Worm (Caenorhabditis elegans) whole organism, L2 larva: ENCODE results near the gene rpt-6.
A peak's percentile ranks its signal among the peaks of the same experiment; 100 is the strongest.

ENCODE experiments used
- F13H6.1 ChIP-seq: sonication (generic microtip); optimal IDR thresholded peaks from 2 replicates; lab custom pipeline; 2016; ENCODE audit warnings: missing genetic modification characterization, missing compliant biosample characterization
- R02D3.7 ChIP-seq: fragments of 150-350 bp; optimal IDR thresholded peaks from 2 replicates; lab custom pipeline; 2014; ENCODE audit warnings: missing biosample characterization, missing genetic modification characterization
- alr-1 ChIP-seq: fragments of 150-350 bp; optimal IDR thresholded peaks from 2 replicates; lab custom pipeline; 2014; ENCODE audit warnings: missing biosample characterization, missing genetic modification characterization
- aly-2 ChIP-seq: fragments of 150-350 bp; optimal IDR thresholded peaks from 2 replicates; lab custom pipeline; 2014; ENCODE audit warnings: missing biosample characterization, missing genetic modification characterization
- ama-1 ChIP-seq: fragments of 150-350 bp; optimal IDR thresholded peaks from 2 replicates; lab custom pipeline; 2018; ENCODE audit warnings: inconsistent platforms
- blmp-1 ChIP-seq: sonication (generic microtip); optimal IDR thresholded peaks from 2 replicates; lab custom pipeline; 2017; ENCODE audit warnings: missing genetic modification characterization, mild to moderate bottlenecking, missing compliant biosample characterization, antibody characterized with exemption, moderate library complexity; ENCODE audit not compliant: insufficient read depth
- ceh-16 ChIP-seq: fragments of 150-350 bp; optimal IDR thresholded peaks from 2 replicates; lab custom pipeline; 2014; ENCODE audit warnings: missing biosample characterization, missing genetic modification characterization
- ceh-82 ChIP-seq: fragments of 150-350 bp; optimal IDR thresholded peaks from 2 replicates; lab custom pipeline; 2014; ENCODE audit warnings: missing biosample characterization, missing genetic modification characterization
- crh-2 ChIP-seq: sonication (generic microtip); optimal IDR thresholded peaks from 2 replicates; lab custom pipeline; 2017; ENCODE audit warnings: missing biosample characterization, missing genetic modification characterization
- dmd-4 ChIP-seq: sonication (generic microtip); optimal IDR thresholded peaks from 2 replicates; lab custom pipeline; 2017; ENCODE audit warnings: missing biosample characterization, missing genetic modification characterization
- egl-27 ChIP-seq: sonication (generic microtip); optimal IDR thresholded peaks from 3 replicates; lab custom pipeline; 2017; ENCODE audit warnings: missing biosample characterization, missing genetic modification reagents, missing genetic modification characterization
- elt-1 ChIP-seq: fragments of 150-350 bp; optimal IDR thresholded peaks from 2 replicates; lab custom pipeline; 2014; ENCODE audit warnings: missing biosample characterization, missing genetic modification characterization
- elt-3 ChIP-seq: sonication (generic microtip); optimal IDR thresholded peaks from 2 replicates; lab custom pipeline; 2017; ENCODE audit warnings: missing biosample characterization, missing genetic modification characterization
- fos-1 ChIP-seq: fragments of 150-350 bp; optimal IDR thresholded peaks from 2 replicates; lab custom pipeline; 2014; ENCODE audit warnings: missing biosample characterization, missing genetic modification characterization
- gmeb-1 ChIP-seq: fragments of 150-350 bp; optimal IDR thresholded peaks from 2 replicates; lab custom pipeline; 2014; ENCODE audit warnings: missing biosample characterization, missing genetic modification characterization
- lin-11 ChIP-seq: fragments of 150-350 bp; sonication (generic microtip); optimal IDR thresholded peaks from 2 replicates; lab custom pipeline; 2014; ENCODE audit warnings: missing biosample characterization, missing genetic modification characterization, inconsistent platforms, mixed read lengths
- lin-13 ChIP-seq: fragments of 150-350 bp; optimal IDR thresholded peaks from 2 replicates; lab custom pipeline; 2014; ENCODE audit warnings: missing biosample characterization, missing genetic modification reagents, missing genetic modification characterization
- lin-39 ChIP-seq: fragments of 150-350 bp; optimal IDR thresholded peaks from 2 replicates; lab custom pipeline; 2014; ENCODE audit warnings: missing biosample characterization, missing genetic modification reagents, missing genetic modification characterization
- lsy-2 ChIP-seq, 2 experiments: fragments of 150-350 bp in 1 of 2; sonication (generic microtip) in 1 of 2; optimal IDR thresholded peaks; 2 replicates each; lab custom pipeline; 2014 to 2017; ENCODE audit warnings: missing biosample characterization in 2 of 2, missing genetic modification characterization in 2 of 2
- mab-5 ChIP-seq: fragments of 150-350 bp; optimal IDR thresholded peaks from 2 replicates; lab custom pipeline; 2014; ENCODE audit warnings: missing biosample characterization, missing genetic modification characterization
- mbf-1 ChIP-seq: sonication (generic microtip); optimal IDR thresholded peaks from 2 replicates; lab custom pipeline; 2017; ENCODE audit warnings: missing biosample characterization, missing genetic modification characterization
- mdl-1 ChIP-seq, 2 experiments: fragments of 150-350 bp in 1 of 2; sonication (generic microtip) in 1 of 2; optimal IDR thresholded peaks; 2 replicates each; lab custom pipeline; 2017; ENCODE audit warnings: missing biosample characterization in 2 of 2, missing genetic modification characterization in 2 of 2
- nhr-10 ChIP-seq: sonication (generic microtip); optimal IDR thresholded peaks from 2 replicates; lab custom pipeline; 2017; ENCODE audit warnings: missing biosample characterization, missing genetic modification characterization
- nhr-11 ChIP-seq: fragments of 150-350 bp; optimal IDR thresholded peaks from 2 replicates; lab custom pipeline; 2014; ENCODE audit warnings: missing biosample characterization, missing genetic modification characterization
- nhr-12 ChIP-seq: fragments of 150-350 bp; optimal IDR thresholded peaks from 2 replicates; lab custom pipeline; 2014; ENCODE audit warnings: missing biosample characterization, missing genetic modification characterization
- nhr-129 ChIP-seq: fragments of 150-350 bp; optimal IDR thresholded peaks from 2 replicates; lab custom pipeline; 2014; ENCODE audit warnings: missing biosample characterization, missing genetic modification characterization
- nhr-25 ChIP-seq: fragments of 150-350 bp; sonication (generic microtip); optimal IDR thresholded peaks from 3 replicates; lab custom pipeline; 2014; ENCODE audit warnings: missing biosample characterization, missing genetic modification characterization
- nhr-6 ChIP-seq: fragments of 150-350 bp; optimal IDR thresholded peaks from 2 replicates; lab custom pipeline; 2014; ENCODE audit warnings: missing biosample characterization, missing genetic modification characterization
- nhr-77 ChIP-seq: fragments of 150-350 bp; optimal IDR thresholded peaks from 2 replicates; lab custom pipeline; 2014; ENCODE audit warnings: missing biosample characterization, missing genetic modification characterization
- sem-4 ChIP-seq: fragments of 150-350 bp; optimal IDR thresholded peaks from 2 replicates; lab custom pipeline; 2014; ENCODE audit warnings: missing biosample characterization, missing genetic modification reagents, missing genetic modification characterization
- skn-1 ChIP-seq: sonication (generic microtip); optimal IDR thresholded peaks from 2 replicates; lab custom pipeline; 2017; ENCODE audit warnings: missing biosample characterization, missing genetic modification characterization
- sma-3 ChIP-seq: sonication (generic microtip); optimal IDR thresholded peaks from 2 replicates; lab custom pipeline; 2016; ENCODE audit warnings: missing genetic modification reagents, missing genetic modification characterization, missing compliant biosample characterization
- sma-9 ChIP-seq, 2 experiments: fragments of 150-350 bp in 1 of 2; sonication (generic microtip) in 1 of 2; optimal IDR thresholded peaks; 2 replicates each; lab custom pipeline; 2014 to 2016; ENCODE audit warnings: missing genetic modification characterization in 2 of 2, mild to moderate bottlenecking in 1 of 2, missing biosample characterization in 1 of 2, missing compliant biosample characterization in 1 of 2, missing genetic modification reagents in 1 of 2, moderate library complexity in 1 of 2
- snpc-4 ChIP-seq: fragments of 150-350 bp; optimal IDR thresholded peaks from 2 replicates; lab custom pipeline; 2014; ENCODE audit warnings: missing biosample characterization, missing genetic modification characterization
- unc-62 ChIP-seq: fragments of 150-350 bp; optimal IDR thresholded peaks from 2 replicates; lab custom pipeline; 2014; ENCODE audit warnings: missing biosample characterization, missing genetic modification reagents, missing genetic modification characterization
- zag-1 ChIP-seq: fragments of 150-350 bp; optimal IDR thresholded peaks from 2 replicates; lab custom pipeline; 2014; ENCODE audit warnings: missing biosample characterization, missing genetic modification characterization
- ztf-1 ChIP-seq: fragments of 200-800 bp; sonication (Bioruptor generic); conservative IDR thresholded peaks from 2 replicates; pipeline ENCODE4 v1.3.6; 2022; ENCODE audit warnings: missing genetic modification characterization, missing compliant biosample characterization
- ztf-11 ChIP-seq: sonication (generic microtip); optimal IDR thresholded peaks from 2 replicates; lab custom pipeline; 2017; ENCODE audit warnings: missing biosample characterization, missing genetic modification characterization
- ztf-4 ChIP-seq: fragments of 150-350 bp; optimal IDR thresholded peaks from 2 replicates; lab custom pipeline; 2014; ENCODE audit warnings: missing biosample characterization, missing genetic modification characterization

rpt-6 gene

ce11 chrIII:12327528-12327997, 42.7 kb upstream of the rpt-6 start, which contains the start of the genes zip-12 and Y75B8A.63:
zip-12 (plus strand) TSS chrIII:12327914.
Y75B8A.63 (plus strand) TSS chrIII:12327947.
- TF ChIP-seq sma-3, result no peak
- TF ChIP-seq alr-1 (tag; lab: Kevin White, UChicago), result no peak
- TF ChIP-seq snpc-4 (tag; lab: Kevin White, UChicago), result no peak
- TF ChIP-seq sma-9 (GFP tag; optimal IDR thresholded peaks at IDR 0.05; lab: Kevin White, UChicago), result peak; percentile 4
- TF ChIP-seq sma-9 (tag; optimal IDR thresholded peaks at IDR 0.05; lab: Kevin White, UChicago), result no peak
- TF ChIP-seq nhr-11 (tag; lab: Kevin White, UChicago), result no peak
- TF ChIP-seq lin-39 (tag; lab: Kevin White, UChicago), result no peak
- no peak for TF ChIP-seq aly-2 (tag; lab: Kevin White, UChicago)
- peak; percentile 7 for TF ChIP-seq nhr-129
- no peak for TF ChIP-seq ztf-11 (tag; lab: Kevin White, UChicago)
- TF ChIP-seq ama-1 (lab: Kevin White, UChicago), result no peak
- TF ChIP-seq nhr-12 (tag; lab: Kevin White, UChicago), result no peak
- no peak for TF ChIP-seq lin-13 (GFP tag; lab: Kevin White, UChicago)
- TF ChIP-seq fos-1 (tag; lab: Kevin White, UChicago), result peak; percentile 85
- TF ChIP-seq crh-2 (tag; lab: Kevin White, UChicago), result peak; percentile 20
- TF ChIP-seq R02D3.7 (tag; lab: Kevin White, UChicago), result no peak
- no peak for TF ChIP-seq sem-4
- no peak for TF ChIP-seq mab-5
- no peak for TF ChIP-seq nhr-25 (tag; lab: Kevin White, UChicago)
- no peak for TF ChIP-seq nhr-77 (tag; lab: Kevin White, UChicago)

- TF ChIP-seq mbf-1 (tag; lab: Kevin White, UChicago), result no peak
- TF ChIP-seq dmd-4 (tag; lab: Kevin White, UChicago), result no peak
- no peak for TF ChIP-seq ceh-82
- no peak for TF ChIP-seq zag-1 (tag; lab: Kevin White, UChicago)
- TF ChIP-seq elt-3, result no peak
- no peak for TF ChIP-seq mdl-1 (tag; optimal IDR thresholded peaks at IDR 0.05; lab: Kevin White, UChicago)
- TF ChIP-seq lin-11, result no peak
- TF ChIP-seq crh-2 (tag; lab: Kevin White, UChicago), result no peak
Measured at ce11 chrIII:12331300-12331699, 39.0 kb upstream of the rpt-6 start.

ce11 chrIII:12333445-12333844, 36.8 kb upstream of the rpt-6 start, which contains the start of gene zip-1:
zip-1 (plus strand) TSS chrIII:12333745.
- TF ChIP-seq elt-1 (tag; lab: Kevin White, UChicago) (no peak), skn-1 (tag; lab: Kevin White, UChicago) (no peak), gmeb-1 (tag; lab: Kevin White, UChicago) (no peak), snpc-4 (tag; lab: Kevin White, UChicago) (no peak), aly-2 (tag; lab: Kevin White, UChicago) (no peak), lsy-2 (tag; optimal IDR thresholded peaks at IDR 0.05; lab: Kevin White, UChicago) (no peak), ztf-1 (GFP tag; lab: Robert Waterston, UW) (no peak), nhr-10 (no peak), alr-1 (tag; lab: Kevin White, UChicago) (no peak), ztf-11 (tag; lab: Kevin White, UChicago) (no peak), F13H6.1 (tag; lab: Kevin White, UChicago) (no peak), elt-3 (no peak), ztf-4 (tag; lab: Kevin White, UChicago) (no peak), nhr-6 (tag; lab: Kevin White, UChicago) (no peak), sem-4 (no peak)
- TF ChIP-seq, all 48 proteins: peak for 0

ce11 chrIII:12334268-12334667, 36.0 kb upstream of the rpt-6 start:
- TF ChIP-seq unc-62 (GFP tag; lab: Kevin White, UChicago) (no peak), mab-5 (no peak), mbf-1 (tag; lab: Kevin White, UChicago) (no peak), blmp-1 (tag; lab: Kevin White, UChicago) (no peak), aly-2 (tag; lab: Kevin White, UChicago) (no peak), sem-4 (no peak), snpc-4 (tag; lab: Kevin White, UChicago) (no peak), nhr-12 (tag; lab: Kevin White, UChicago) (no peak), ceh-82 (no peak), zag-1 (tag; lab: Kevin White, UChicago) (no peak), R02D3.7 (tag; lab: Kevin White, UChicago) (no peak), ztf-4 (tag; lab: Kevin White, UChicago) (no peak), sma-3 (no peak), ama-1 (lab: Kevin White, UChicago) (no peak), nhr-11 (tag; lab: Kevin White, UChicago) (no peak), ceh-16 (tag; lab: Kevin White, UChicago) (no peak), egl-27 (tag; lab: Kevin White, UChicago) (no peak)
